Fruit fly (Drosophila melanogaster) whole organism, embryonic: Measurements from ENCODE around the gene trus.

Experiments used
- Asciz ChIP-seq: fragments of 200-800 bp; sonication (Bioruptor generic); optimal IDR thresholded peaks from 2 replicates; lab custom pipeline; 2017; ENCODE audit warnings: missing biosample characterization, mild to moderate bottlenecking, missing genetic modification characterization, missing genetic modification reagents
- Bteb2 ChIP-seq: fragments of 200-800 bp; sonication (Bioruptor generic); optimal IDR thresholded peaks from 2 replicates; lab custom pipeline; 2016; ENCODE audit warnings: missing biosample characterization, missing genetic modification characterization
- CG14710 ChIP-seq: fragments of 200-800 bp; sonication (Bioruptor generic); optimal IDR thresholded peaks from 3 replicates; lab custom pipeline; 2019; ENCODE audit warnings: missing biosample characterization, mild to moderate bottlenecking, missing genetic modification characterization, moderate library complexity
- CG15073 ChIP-seq: fragments of 200-800 bp; sonication (Bioruptor generic); optimal IDR thresholded peaks from 2 replicates; lab custom pipeline; 2016; ENCODE audit warnings: missing biosample characterization, missing genetic modification characterization
- CG2678 ChIP-seq: fragments of 200-800 bp; sonication (Bioruptor generic); optimal IDR thresholded peaks from 3 replicates; lab custom pipeline; 2019; ENCODE audit warnings: missing biosample characterization, mild to moderate bottlenecking, missing genetic modification characterization, moderate library complexity
- CG31388 ChIP-seq: fragments of 200-800 bp; sonication (Bioruptor generic); optimal IDR thresholded peaks from 2 replicates; lab custom pipeline; 2016; ENCODE audit warnings: missing biosample characterization, missing genetic modification characterization
- CG31441 ChIP-seq: fragments of 200-800 bp; sonication (Bioruptor generic); IDR thresholded peaks from 2 replicates; pipeline ENCODE4 v1.3.6; 2022; ENCODE audit warnings: missing biosample characterization, missing genetic modification characterization
- CG34224 ChIP-seq: fragments of 200-800 bp; sonication (Bioruptor generic); IDR thresholded peaks from 3 replicates; pipeline ENCODE4 v1.3.6; 2022; ENCODE audit warnings: missing biosample characterization, missing genetic modification characterization; ENCODE audit not compliant: partially characterized antibody
- CG34422 ChIP-seq: fragments of 200-800 bp; sonication (Bioruptor generic); IDR thresholded peaks from 3 replicates; pipeline ENCODE4 v1.3.6; 2022; ENCODE audit warnings: missing biosample characterization, missing genetic modification characterization
- CG3838 ChIP-seq: fragments of 200-800 bp; sonication (Bioruptor generic); optimal IDR thresholded peaks from 3 replicates; lab custom pipeline; 2016; ENCODE audit warnings: missing biosample characterization, missing genetic modification characterization
- CG3847 ChIP-seq: fragments of 200-800 bp; sonication (Bioruptor generic); IDR thresholded peaks from 2 replicates; pipeline ENCODE4 v1.3.6; 2022; ENCODE audit warnings: missing biosample characterization, missing genetic modification characterization
- CG4328 ChIP-seq: fragments of 200-800 bp; sonication (Bioruptor generic); optimal IDR thresholded peaks from 3 replicates; lab custom pipeline; 2017; ENCODE audit warnings: missing biosample characterization, missing genetic modification reagents, missing genetic modification characterization
- CG6272 ChIP-seq: fragments of 200-800 bp; sonication (Bioruptor generic); IDR thresholded peaks from 2 replicates; pipeline ENCODE4 v1.3.6; 2022; ENCODE audit warnings: missing biosample characterization, missing genetic modification characterization
- CG6813 ChIP-seq: fragments of 200-800 bp; sonication (Bioruptor generic); optimal IDR thresholded peaks from 2 replicates; lab custom pipeline; 2017; ENCODE audit warnings: missing biosample characterization, missing genetic modification characterization, mild to moderate bottlenecking, moderate library complexity, missing genetic modification reagents
- Dek ChIP-seq: fragments of 200-800 bp; sonication (Bioruptor generic); optimal IDR thresholded peaks from 3 replicates; lab custom pipeline; 2019; ENCODE audit warnings: missing biosample characterization, mild to moderate bottlenecking, missing genetic modification characterization, moderate library complexity
- Dll ChIP-seq: fragments of 200-800 bp; sonication (Bioruptor generic); IDR thresholded peaks from 4 replicates; pipeline ENCODE4 v1.3.6; 2022; ENCODE audit warnings: missing biosample characterization, missing genetic modification characterization; ENCODE audit not compliant: partially characterized antibody
- Doc3 ChIP-seq: fragments of 200-800 bp; sonication (Bioruptor generic); IDR thresholded peaks from 3 replicates; pipeline ENCODE4 v1.3.6; 2022; ENCODE audit warnings: missing biosample characterization, missing genetic modification characterization; ENCODE audit not compliant: partially characterized antibody
- Ets97D ChIP-seq: fragments of 200-800 bp; sonication (Bioruptor generic); optimal IDR thresholded peaks from 3 replicates; lab custom pipeline; 2016; ENCODE audit warnings: missing biosample characterization, missing genetic modification characterization
- HLHmδ ChIP-seq: fragments of 200-800 bp; sonication (Bioruptor generic); optimal IDR thresholded peaks from 2 replicates; lab custom pipeline; 2018; ENCODE audit warnings: missing biosample characterization, mild to moderate bottlenecking, missing genetic modification characterization, moderate library complexity
- Hand ChIP-seq: fragments of 200-800 bp; sonication (Bioruptor generic); optimal IDR thresholded peaks from 2 replicates; lab custom pipeline; 2017; ENCODE audit warnings: mild to moderate bottlenecking, missing biosample characterization, missing genetic modification reagents, missing genetic modification characterization
- Hey ChIP-seq: fragments of 200-800 bp; sonication (Bioruptor generic); optimal IDR thresholded peaks from 3 replicates; lab custom pipeline; 2018; ENCODE audit warnings: missing biosample characterization, mild to moderate bottlenecking, missing genetic modification characterization
- Lhr ChIP-seq: fragments of 200-800 bp; sonication (Bioruptor generic); optimal IDR thresholded peaks from 3 replicates; lab custom pipeline; 2017; ENCODE audit warnings: mild to moderate bottlenecking, missing biosample characterization, missing genetic modification reagents, missing genetic modification characterization
- Poxn ChIP-seq: fragments of 200-800 bp; sonication (Bioruptor generic); IDR thresholded peaks from 2 replicates; pipeline ENCODE4 v1.3.6; 2022; ENCODE audit warnings: missing biosample characterization, missing genetic modification characterization
- Six4 ChIP-seq: fragments of 200-800 bp; sonication (Bioruptor generic); optimal IDR thresholded peaks from 2 replicates; lab custom pipeline; 2016; ENCODE audit warnings: missing biosample characterization, missing genetic modification characterization
- Sox102F ChIP-seq: fragments of 200-800 bp; sonication (Bioruptor generic); optimal IDR thresholded peaks from 2 replicates; lab custom pipeline; 2018; ENCODE audit warnings: missing biosample characterization, mild to moderate bottlenecking, missing genetic modification characterization, moderate library complexity
- Sry-δ ChIP-seq: fragments of 200-800 bp; sonication (Bioruptor generic); optimal IDR thresholded peaks from 2 replicates; lab custom pipeline; 2016; ENCODE audit warnings: missing biosample characterization, missing genetic modification characterization
- YL-1 ChIP-seq: fragments of 200-800 bp; sonication (Bioruptor generic); optimal IDR thresholded peaks from 3 replicates; lab custom pipeline; 2017; ENCODE audit warnings: missing biosample characterization, mild to moderate bottlenecking, missing genetic modification characterization
- al ChIP-seq: fragments of 200-800 bp; sonication (Bioruptor generic); IDR thresholded peaks from 2 replicates; pipeline ENCODE4 v1.3.6; 2022; ENCODE audit warnings: missing biosample characterization, missing genetic modification characterization
- ap ChIP-seq: fragments of 200-800 bp; sonication (Bioruptor generic); IDR thresholded peaks from 2 replicates; pipeline ENCODE4 v1.3.6; 2022; ENCODE audit warnings: missing biosample characterization, missing genetic modification characterization
- ase ChIP-seq: fragments of 200-800 bp; sonication (Bioruptor generic); IDR thresholded peaks from 3 replicates; pipeline ENCODE4 v1.3.6; 2022; ENCODE audit warnings: missing biosample characterization, missing genetic modification characterization
- bcd ChIP-seq: fragments of 200-800 bp; sonication (Bioruptor generic); optimal IDR thresholded peaks from 2 replicates; lab custom pipeline; 2017; ENCODE audit warnings: missing biosample characterization, mild to moderate bottlenecking, missing genetic modification characterization
- crp ChIP-seq, 2 experiments: fragments of 200-800 bp; sonication (Bioruptor generic); optimal IDR thresholded peaks; 2 replicates in 1 of 2; 3 replicates in 1 of 2; lab custom pipeline; 2017; ENCODE audit warnings: missing biosample characterization in 2 of 2, missing genetic modification characterization in 2 of 2, mild to moderate bottlenecking in 1 of 2, moderate library complexity in 1 of 2
- danr ChIP-seq: fragments of 200-800 bp; sonication (Bioruptor generic); IDR thresholded peaks from 2 replicates; pipeline ENCODE4 v1.3.6; 2022; ENCODE audit warnings: missing biosample characterization, missing genetic modification characterization
- dimm ChIP-seq: fragments of 200-800 bp; sonication (Bioruptor generic); IDR thresholded peaks from 2 replicates; pipeline ENCODE4 v1.3.6; 2022; ENCODE audit warnings: missing biosample characterization, missing genetic modification characterization
- gce ChIP-seq: fragments of 200-800 bp; sonication (Bioruptor generic); IDR thresholded peaks from 3 replicates; pipeline ENCODE4 v1.3.6; 2022; ENCODE audit warnings: missing biosample characterization, missing genetic modification characterization
- gem ChIP-seq: fragments of 200-800 bp; sonication (Bioruptor generic); optimal IDR thresholded peaks from 2 replicates; lab custom pipeline; 2019; ENCODE audit warnings: missing biosample characterization, mild to moderate bottlenecking, missing genetic modification characterization, moderate library complexity
- gfzf ChIP-seq: fragments of 200-800 bp; sonication (Bioruptor generic); optimal IDR thresholded peaks from 2 replicates; lab custom pipeline; 2016; ENCODE audit warnings: missing biosample characterization, mild to moderate bottlenecking, missing genetic modification characterization, moderate library complexity
- gt ChIP-seq: fragments of 200-800 bp; sonication (Bioruptor generic); IDR thresholded peaks from 2 replicates; pipeline ENCODE4 v1.3.6; 2022; ENCODE audit warnings: missing biosample characterization, missing genetic modification characterization
- insv ChIP-seq, 2 experiments: fragments of 200-800 bp; sonication (Bioruptor generic); optimal IDR thresholded peaks; 3 replicates each; lab custom pipeline; 2016 to 2018; ENCODE audit warnings: missing biosample characterization in 2 of 2, missing genetic modification characterization in 2 of 2
- jigr1 ChIP-seq: fragments of 200-800 bp; sonication (Bioruptor generic); IDR thresholded peaks from 3 replicates; pipeline ENCODE4 v1.3.6; 2022; ENCODE audit warnings: missing biosample characterization, missing genetic modification characterization
- jing ChIP-seq: fragments of 200-800 bp; sonication (Bioruptor generic); optimal IDR thresholded peaks from 2 replicates; lab custom pipeline; 2018; ENCODE audit warnings: missing biosample characterization, mild to moderate bottlenecking, missing genetic modification characterization
- kay ChIP-seq: fragments of 200-800 bp; sonication (Bioruptor generic); optimal IDR thresholded peaks from 2 replicates; lab custom pipeline; 2016; ENCODE audit warnings: missing biosample characterization, missing genetic modification characterization
- so ChIP-seq: fragments of 200-800 bp; sonication (Bioruptor generic); IDR thresholded peaks from 3 replicates; pipeline ENCODE4 v1.3.6; 2022; ENCODE audit warnings: missing biosample characterization, missing genetic modification characterization
- stwl ChIP-seq: fragments of 200-800 bp; sonication (Bioruptor generic); optimal IDR thresholded peaks from 3 replicates; lab custom pipeline; 2018; ENCODE audit warnings: missing biosample characterization, mild to moderate bottlenecking, missing genetic modification characterization, moderate library complexity
- tio ChIP-seq: fragments of 200-800 bp; sonication (Bioruptor generic); optimal IDR thresholded peaks from 2 replicates; lab custom pipeline; 2017; ENCODE audit warnings: missing biosample characterization, missing genetic modification characterization, inconsistent platforms
- trem ChIP-seq: fragments of 200-800 bp; optimal IDR thresholded peaks from 3 replicates; lab custom pipeline; 2019; ENCODE audit warnings: missing biosample characterization, mild to moderate bottlenecking, missing genetic modification characterization, moderate library complexity
- trh ChIP-seq: fragments of 200-800 bp; sonication (Bioruptor generic); optimal IDR thresholded peaks from 2 replicates; lab custom pipeline; 2016; ENCODE audit warnings: missing biosample characterization, missing genetic modification characterization
- twi ChIP-seq: fragments of 200-800 bp; optimal IDR thresholded peaks from 2 replicates; lab custom pipeline; 2019; ENCODE audit warnings: missing biosample characterization, mild to moderate bottlenecking, missing genetic modification characterization, moderate library complexity
- tx ChIP-seq: fragments of 200-800 bp; sonication (Bioruptor generic); optimal IDR thresholded peaks from 2 replicates; lab custom pipeline; 2016; ENCODE audit warnings: missing biosample characterization, missing genetic modification characterization
- vfl ChIP-seq: fragments of 200-800 bp; sonication (Bioruptor generic); optimal IDR thresholded peaks from 2 replicates; lab custom pipeline; 2016; ENCODE audit warnings: missing biosample characterization, missing genetic modification characterization
- zen ChIP-seq: fragments of 200-800 bp; sonication (Bioruptor generic); optimal IDR thresholded peaks from 3 replicates; lab custom pipeline; 2018; ENCODE audit warnings: missing biosample characterization, mild to moderate bottlenecking, missing genetic modification characterization, moderate library complexity

Gene trus

DNA sequence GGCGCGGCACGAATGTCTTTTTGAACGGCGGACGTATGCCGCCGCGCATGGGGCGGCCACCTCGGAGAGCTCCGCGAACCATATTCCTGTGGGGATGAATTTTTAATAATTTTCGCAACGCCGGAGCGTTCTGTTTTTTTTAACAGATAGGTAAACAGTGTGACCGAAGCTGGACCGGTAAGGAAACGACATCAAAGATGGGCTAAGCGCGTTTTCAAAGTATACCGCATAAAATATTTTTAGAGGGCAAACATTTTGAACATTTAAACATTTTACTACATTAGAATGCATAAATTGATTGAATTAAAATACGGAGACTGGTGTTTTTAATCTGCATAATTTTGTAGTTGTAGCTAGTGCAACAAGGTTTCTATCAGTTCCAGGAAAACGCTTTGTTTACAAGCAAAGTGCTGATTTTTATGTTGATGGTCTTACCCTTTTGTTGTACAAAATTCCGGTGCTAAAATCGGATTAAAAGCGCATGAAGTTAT is 27.2 kb upstream of the trus start, which contains the start of the genes CG5641 and CG5245 (continued):
- peak; percentile 23 for TF ChIP-seq YL-1 (GFP tag; lab: Kevin White, UChicago)
- no peak for TF ChIP-seq ap (GFP tag; lab: Robert Waterston, UW)
- no peak for TF ChIP-seq crp (GFP tag; optimal IDR thresholded peaks at IDR 0.05; lab: Kevin White, UChicago)
- TF ChIP-seq CG2678 (tag; lab: Kevin White, UChicago) = no peak
- no peak for TF ChIP-seq Poxn
- no peak for TF ChIP-seq Sox102F (GFP tag; lab: Kevin White, UChicago)
- TF ChIP-seq CG3847 (GFP tag; lab: Robert Waterston, UW) = no peak
- no peak for TF ChIP-seq tx (GFP tag; lab: Kevin White, UChicago)
- TF ChIP-seq Lhr (GFP tag; lab: Kevin White, UChicago) = peak; percentile 31
- no peak for TF ChIP-seq CG31441
- TF ChIP-seq CG15073 (GFP tag; lab: Kevin White, UChicago) = no peak
- no peak for TF ChIP-seq danr (GFP tag; lab: Robert Waterston, UW)
- no peak for TF ChIP-seq Bteb2 (GFP tag; lab: Kevin White, UChicago)
- no peak for TF ChIP-seq ase (GFP tag; lab: Robert Waterston, UW)
- peak in 1 of 2 experiments; percentile 0 for TF ChIP-seq insv (GFP tag; optimal IDR thresholded peaks at IDR 0.05; lab: Kevin White, UChicago)
- TF ChIP-seq jing (GFP tag; lab: Kevin White, UChicago) = no peak
- TF ChIP-seq Six4 (GFP tag; lab: Kevin White, UChicago) = no peak
- TF ChIP-seq dimm (GFP tag; lab: Robert Waterston, UW) = no peak
- no peak for TF ChIP-seq CG6813 (GFP tag; lab: Kevin White, UChicago)
- no peak for TF ChIP-seq HLHmδ (GFP tag; lab: Kevin White, UChicago)
- TF ChIP-seq Dek (tag; lab: Kevin White, UChicago) = no peak
- TF ChIP-seq Dll (GFP tag; lab: Robert Waterston, UW) = no peak
- no peak for TF ChIP-seq CG4328 (GFP tag; lab: Kevin White, UChicago)
- no peak for TF ChIP-seq Doc3 (GFP tag; lab: Robert Waterston, UW)
- no peak for TF ChIP-seq tio (GFP tag; lab: Kevin White, UChicago)
- TF ChIP-seq gem (tag; lab: Kevin White, UChicago) = no peak
- TF ChIP-seq al (GFP tag; lab: Robert Waterston, UW) = no peak
- TF ChIP-seq CG31388 = no peak
- TF ChIP-seq CG34422 (GFP tag; lab: Robert Waterston, UW) = peak; percentile 31; the same call in 1 of the 3 replicates
- TF ChIP-seq gce (GFP tag; lab: Robert Waterston, UW) = no peak
- peak; percentile 40 for TF ChIP-seq stwl (tag; lab: Kevin White, UChicago)
- no peak for TF ChIP-seq so (GFP tag; lab: Robert Waterston, UW)
- TF ChIP-seq Asciz (GFP tag; lab: Kevin White, UChicago) = no peak
- peak; percentile 27 for TF ChIP-seq CG14710 (tag; lab: Kevin White, UChicago)
- no peak for TF ChIP-seq vfl (GFP tag; lab: Kevin White, UChicago)
- TF ChIP-seq gfzf = peak; percentile 85
- TF ChIP-seq jigr1 (GFP tag; lab: Robert Waterston, UW) = no peak
- TF ChIP-seq CG34224 = no peak
- TF ChIP-seq trh (GFP tag; lab: Kevin White, UChicago) = no peak
- no peak for TF ChIP-seq CG3838 (GFP tag; lab: Kevin White, UChicago)
- TF ChIP-seq bcd (GFP tag; lab: Kevin White, UChicago) = no peak
- TF ChIP-seq kay (GFP tag; lab: Kevin White, UChicago) = no peak
- TF ChIP-seq Hand (GFP tag; lab: Kevin White, UChicago) = no peak
- no peak for TF ChIP-seq gt
- TF ChIP-seq trem (tag; lab: Kevin White, UChicago) = peak; percentile 51
- TF ChIP-seq Ets97D (GFP tag; lab: Kevin White, UChicago) = peak; percentile 23
- no peak for TF ChIP-seq twi (tag; lab: Kevin White, UChicago)
- no peak for TF ChIP-seq Hey (tag; lab: Kevin White, UChicago)
- TF ChIP-seq CG6272 (GFP tag; lab: Robert Waterston, UW) = no peak
- TF ChIP-seq zen (tag; lab: Kevin White, UChicago) = no peak
- no peak for TF ChIP-seq Sry-δ (GFP tag; lab: Kevin White, UChicago)
